Worm (Caenorhabditis elegans) whole organism, L4 larva: ENCODE measurements around the gene Y48A6C.4.

ENCODE experiments used
- ama-1 ChIP-seq: fragments of 150-350 bp; optimal IDR thresholded peaks from 2 replicates; lab custom pipeline; 2014; ENCODE audit warnings: inconsistent platforms, mixed read lengths
- fkh-10 ChIP-seq: fragments of 150-350 bp; optimal IDR thresholded peaks from 2 replicates; lab custom pipeline; 2014; ENCODE audit warnings: missing biosample characterization, missing genetic modification reagents, missing genetic modification characterization
- hlh-11 ChIP-seq: fragments of 200-800 bp; sonication (Bioruptor generic); optimal IDR thresholded peaks from 2 replicates; lab custom pipeline; 2018; ENCODE audit warnings: mild to moderate bottlenecking, missing genetic modification characterization, missing compliant biosample characterization
- lin-13 ChIP-seq: fragments of 150-350 bp; optimal IDR thresholded peaks from 2 replicates; lab custom pipeline; 2014; ENCODE audit warnings: missing biosample characterization, missing genetic modification reagents, missing genetic modification characterization
- mdt-29 ChIP-seq: fragments of 200-800 bp; sonication (Bioruptor generic); IDR thresholded peaks from 2 replicates; pipeline ENCODE4 v1.3.6; 2022; ENCODE audit warnings: missing genetic modification reagents, missing genetic modification characterization, missing compliant biosample characterization
- nhr-237 ChIP-seq: sonication (generic microtip); optimal IDR thresholded peaks from 2 replicates; lab custom pipeline; 2017; ENCODE audit warnings: missing biosample characterization, missing genetic modification characterization
- vab-7 ChIP-seq: fragments of 200-800 bp; sonication (Bioruptor generic); IDR thresholded peaks from 2 replicates; pipeline ENCODE4 v1.3.6; 2022; ENCODE audit warnings: missing genetic modification reagents, missing genetic modification characterization, missing compliant biosample characterization

DNA sequence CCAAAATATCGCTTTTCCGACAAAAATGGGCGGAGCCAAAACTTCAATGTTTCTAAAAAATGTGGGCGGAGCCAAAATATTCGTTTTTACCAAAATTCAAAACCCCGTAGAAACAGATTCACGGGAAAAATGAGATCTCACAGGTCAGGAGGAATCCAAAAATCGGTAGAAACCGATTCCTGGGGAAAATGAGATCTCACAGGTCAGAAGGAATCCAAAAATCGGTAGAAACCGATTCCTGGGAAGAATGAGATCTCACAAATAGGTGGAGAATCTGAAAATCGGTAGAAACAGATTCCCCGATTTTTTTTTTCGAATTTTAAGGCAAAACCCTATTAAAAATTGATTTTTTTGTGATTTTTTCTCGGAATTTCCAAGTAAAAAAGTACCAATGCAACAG is 26.1 kb upstream of the Y48A6C.4 start:
- TF ChIP-seq nhr-237 (tag; lab: Kevin White, UChicago) (no peak), lin-13 (no peak), mdt-29 (GFP tag; lab: Robert Waterston, UW) (no peak), hlh-11 (tag; lab: Kevin White, UChicago) (no peak), ama-1 (no peak), vab-7 (GFP tag; lab: Robert Waterston, UW) (0 out of 2 replicates have a peak, but pooled peaks have one; percentile 16), fkh-10 (GFP tag; lab: Kevin White, UChicago) (no peak)
